Worm (Caenorhabditis elegans): ENCODE data around the gene Y110A2AL.4.

- TF ChIP-seq tra-4 (tag; optimal IDR thresholded peaks at IDR 0.05) = no peak
- TF ChIP-seq ceh-13 (GFP tag; optimal IDR thresholded peaks at IDR 0.05) = no peak
- TF ChIP-seq ama-1 (optimal IDR thresholded peaks at IDR 0.05) = no peak
- no peak for TF ChIP-seq flt-1 (GFP tag; IDR thresholded peaks at IDR 0.05)
- TF ChIP-seq F13C5.2 (tag; optimal IDR thresholded peaks at IDR 0.05) = no peak
- TF ChIP-seq hmg-4 (GFP tag; optimal IDR thresholded peaks at IDR 0.05) = no peak
- no peak for TF ChIP-seq sea-1 (GFP tag; conservative IDR thresholded peaks at IDR 0.05)
- no peak for TF ChIP-seq hmbx-1 (tag; optimal IDR thresholded peaks at IDR 0.05)
- no peak for TF ChIP-seq scrt-1 (GFP tag; IDR thresholded peaks at IDR 0.05)
- no peak for TF ChIP-seq hnd-1 (tag; optimal IDR thresholded peaks at IDR 0.05)
These were observed 36.1 kb upstream of the Y110A2AL.4 start for ce11 chrII:2802804-2803586.
